Worm (Caenorhabditis elegans) whole organism, L3 larva: Measurements from ENCODE around the gene ama-1.

Experiments
- ZK546.5 ChIP-seq: sonication (generic microtip); optimal IDR thresholded peaks from 2 replicates; lab custom pipeline; 2017; ENCODE audit warnings: missing biosample characterization, missing genetic modification characterization
- aly-2 ChIP-seq: fragments of 150-350 bp; optimal IDR thresholded peaks from 2 replicates; lab custom pipeline; 2014; ENCODE audit warnings: missing biosample characterization, missing genetic modification characterization
- ama-1 ChIP-seq: fragments of 150-350 bp; optimal IDR thresholded peaks from 2 replicates; lab custom pipeline; 2018
- ceh-16 ChIP-seq: sonication (generic microtip); optimal IDR thresholded peaks from 2 replicates; lab custom pipeline; 2017; ENCODE audit warnings: missing biosample characterization, missing genetic modification characterization
- ceh-28 ChIP-seq: fragments of 150-350 bp; optimal IDR thresholded peaks from 2 replicates; lab custom pipeline; 2014; ENCODE audit warnings: missing biosample characterization, missing genetic modification reagents, missing genetic modification characterization
- ceh-82 ChIP-seq: fragments of 150-350 bp; optimal IDR thresholded peaks from 2 replicates; lab custom pipeline; 2014; ENCODE audit warnings: missing biosample characterization, missing genetic modification characterization
- ceh-9 ChIP-seq: sonication (generic microtip); optimal IDR thresholded peaks from 2 replicates; lab custom pipeline; 2018; ENCODE audit warnings: missing biosample characterization, missing genetic modification characterization
- egl-5 ChIP-seq: fragments of 150-350 bp; optimal IDR thresholded peaks from 2 replicates; lab custom pipeline; 2017; ENCODE audit warnings: missing biosample characterization, missing genetic modification reagents, missing genetic modification characterization, inconsistent platforms
- elt-2 ChIP-seq: sonication (generic microtip); optimal IDR thresholded peaks from 2 replicates; lab custom pipeline; 2016; ENCODE audit warnings: missing genetic modification reagents, mild to moderate bottlenecking, missing genetic modification characterization, missing compliant biosample characterization
- elt-3 ChIP-seq, 3 experiments: fragments of 150-350 bp in 1 of 3; sonication (generic microtip) in 2 of 3; optimal IDR thresholded peaks; 2 replicates in 2 of 3; 4 replicates in 1 of 3; lab custom pipeline; 2014 to 2017; ENCODE audit warnings: missing biosample characterization in 3 of 3, missing genetic modification characterization in 3 of 3
- eor-1 ChIP-seq, 2 experiments: fragments of 150-350 bp; optimal IDR thresholded peaks; 2 replicates each; lab custom pipeline; 2014 to 2018; ENCODE audit warnings: missing biosample characterization in 2 of 2, missing genetic modification characterization in 2 of 2
- fkh-10 ChIP-seq: sonication (generic microtip); optimal IDR thresholded peaks from 2 replicates; lab custom pipeline; 2017; ENCODE audit warnings: missing biosample characterization, missing genetic modification reagents, missing genetic modification characterization
- fkh-2 ChIP-seq: fragments of 150-350 bp; optimal IDR thresholded peaks from 2 replicates; lab custom pipeline; 2014; ENCODE audit warnings: missing biosample characterization, missing genetic modification reagents, missing genetic modification characterization
- fos-1 ChIP-seq: fragments of 150-350 bp; optimal IDR thresholded peaks from 2 replicates; lab custom pipeline; 2014; ENCODE audit warnings: missing biosample characterization, missing genetic modification characterization
- lin-39 ChIP-seq: fragments of 150-350 bp; optimal IDR thresholded peaks from 2 replicates; lab custom pipeline; 2018; ENCODE audit warnings: missing biosample characterization, missing genetic modification reagents, missing genetic modification characterization
- mml-1 ChIP-seq: fragments of 150-350 bp; sonication (generic microtip); optimal IDR thresholded peaks from 3 replicates; lab custom pipeline; 2014; ENCODE audit warnings: missing biosample characterization, missing genetic modification characterization
- nfya-1 ChIP-seq: sonication (generic microtip); optimal IDR thresholded peaks from 2 replicates; lab custom pipeline; 2017; ENCODE audit warnings: missing genetic modification characterization, mild to moderate bottlenecking, missing compliant biosample characterization, antibody characterized with exemption, moderate library complexity; ENCODE audit not compliant: insufficient read depth
- nhr-11 ChIP-seq: fragments of 150-350 bp; optimal IDR thresholded peaks from 2 replicates; lab custom pipeline; 2014; ENCODE audit warnings: missing biosample characterization, missing genetic modification characterization
- nhr-237 ChIP-seq: fragments of 150-350 bp; optimal IDR thresholded peaks from 2 replicates; lab custom pipeline; 2014; ENCODE audit warnings: missing biosample characterization, missing genetic modification characterization
- nhr-25 ChIP-seq: sonication (generic microtip); optimal IDR thresholded peaks from 2 replicates; lab custom pipeline; 2017; ENCODE audit warnings: missing biosample characterization, missing genetic modification characterization
- nhr-28 ChIP-seq: fragments of 150-350 bp; optimal IDR thresholded peaks from 2 replicates; lab custom pipeline; 2014; ENCODE audit warnings: missing biosample characterization, missing genetic modification characterization
- nhr-43 ChIP-seq: sonication (generic microtip); optimal IDR thresholded peaks from 2 replicates; lab custom pipeline; 2016; ENCODE audit warnings: mild to moderate bottlenecking, missing genetic modification characterization, missing compliant biosample characterization; ENCODE audit not compliant: poor library complexity, severe bottlenecking
- nhr-67 ChIP-seq: fragments of 150-350 bp; optimal IDR thresholded peaks from 2 replicates; lab custom pipeline; 2014; ENCODE audit warnings: missing biosample characterization, missing genetic modification characterization
- nhr-76 ChIP-seq: fragments of 150-350 bp; sonication (generic microtip); optimal IDR thresholded peaks from 5 replicates; lab custom pipeline; 2014; ENCODE audit warnings: missing biosample characterization, missing genetic modification characterization
- pha-4 ChIP-seq: fragments of 150-350 bp; optimal IDR thresholded peaks from 2 replicates; lab custom pipeline; 2014; ENCODE audit warnings: missing biosample characterization, missing genetic modification reagents, missing genetic modification characterization
- pqm-1 ChIP-seq: fragments of 150-350 bp; optimal IDR thresholded peaks from 2 replicates; lab custom pipeline; 2017; ENCODE audit warnings: missing biosample characterization, missing genetic modification characterization, inconsistent platforms
- snpc-4 ChIP-seq: fragments of 150-350 bp; optimal IDR thresholded peaks from 2 replicates; lab custom pipeline; 2014; ENCODE audit warnings: missing biosample characterization, missing genetic modification characterization
- tbx-2 ChIP-seq: sonication (generic microtip); optimal IDR thresholded peaks from 2 replicates; lab custom pipeline; 2016; ENCODE audit warnings: mild to moderate bottlenecking, missing genetic modification characterization, missing compliant biosample characterization
- unc-62 ChIP-seq: fragments of 150-350 bp; sonication (generic microtip); optimal IDR thresholded peaks from 4 replicates; lab custom pipeline; 2014; ENCODE audit warnings: missing biosample characterization, missing genetic modification reagents, missing genetic modification characterization
- ztf-11 ChIP-seq: fragments of 150-350 bp; optimal IDR thresholded peaks from 2 replicates; lab custom pipeline; 2014; ENCODE audit warnings: missing biosample characterization, missing genetic modification characterization
- ztf-4 ChIP-seq: fragments of 150-350 bp; optimal IDR thresholded peaks from 2 replicates; lab custom pipeline; 2014; ENCODE audit warnings: missing biosample characterization, missing genetic modification characterization

ama-1 gene

ce11 chrIV:4284020-4284419 lies 36.1 kb downstream of the ama-1 start, which contains the start of gene F15E6.6:
Gene F15E6.6, minus strand, starts transcription at chrIV:4284120.
- TF ChIP-seq fkh-2 (tag; lab: Kevin White, UChicago) (no peak), tbx-2 (tag; lab: Kevin White, UChicago) (no peak), ZK546.5 (tag; lab: Kevin White, UChicago) (no peak), eor-1 (tag; optimal IDR thresholded peaks at IDR 0.05; lab: Kevin White, UChicago) (no peak), unc-62 (GFP tag; lab: Kevin White, UChicago) (no peak), nfya-1 (tag; lab: Kevin White, UChicago) (no peak), fos-1 (tag; lab: Kevin White, UChicago) (no peak), mml-1 (tag; lab: Kevin White, UChicago) (no peak), ceh-16 (tag; lab: Kevin White, UChicago) (no peak), snpc-4 (tag; lab: Kevin White, UChicago) (no peak), nhr-11 (tag; lab: Kevin White, UChicago) (no peak)

ce11 chrIV:4284989-4285388 lies 37.1 kb downstream of the ama-1 start:
- TF ChIP-seq ztf-11 (tag; lab: Kevin White, UChicago): no peak
- peak; percentile 48 for TF ChIP-seq pqm-1 (tag; lab: Kevin White, UChicago)
- peak; percentile 64 for TF ChIP-seq elt-2 (tag; lab: Kevin White, UChicago)

ce11 chrIV:4288332-4288731 lies 40.5 kb downstream of the ama-1 start, which contains the start of gene srv-4:
Gene srv-4, minus strand, starts transcription at chrIV:4288432.
- TF ChIP-seq nhr-25 (tag; lab: Kevin White, UChicago) (no peak), pha-4 (tag; lab: Kevin White, UChicago) (no peak), ama-1 (lab: Kevin White, UChicago) (no peak), ZK546.5 (tag; lab: Kevin White, UChicago) (no peak), ztf-11 (tag; lab: Kevin White, UChicago) (no peak), ceh-82 (tag; lab: Kevin White, UChicago) (no peak), fos-1 (tag; lab: Kevin White, UChicago) (no peak), nhr-76 (tag; lab: Kevin White, UChicago) (no peak), ztf-4 (tag; lab: Kevin White, UChicago) (no peak), elt-3 (tag; optimal IDR thresholded peaks at IDR 0.05; lab: Kevin White, UChicago) (no peak), nhr-28 (tag; lab: Kevin White, UChicago) (no peak), nhr-11 (tag; lab: Kevin White, UChicago) (no peak), fkh-10 (no peak), ceh-9 (no peak), aly-2 (tag; lab: Kevin White, UChicago) (no peak)

- no peak for TF ChIP-seq nhr-67 (tag; lab: Kevin White, UChicago)
- no peak for TF ChIP-seq snpc-4 (tag; lab: Kevin White, UChicago)
- no peak for TF ChIP-seq egl-5 (tag; lab: Kevin White, UChicago)
- no peak for TF ChIP-seq tbx-2 (tag; lab: Kevin White, UChicago)
- no peak for TF ChIP-seq elt-2 (tag; lab: Kevin White, UChicago)
- no peak for TF ChIP-seq nhr-237 (tag; lab: Kevin White, UChicago)
- TF ChIP-seq nhr-76 (tag; lab: Kevin White, UChicago): no peak
Measured at ce11 chrIV:4289267-4289666, 41.4 kb downstream of the ama-1 start, which contains the start of gene F15E6.5. Gene F15E6.5, plus strand, starts transcription at chrIV:4289567.

ce11 chrIV:4290472-4290871 lies 42.6 kb downstream of the ama-1 start, which contains the start of gene dct-7:
Gene dct-7, minus strand, starts transcription at chrIV:4290572.
- TF ChIP-seq nhr-43 (tag; lab: Kevin White, UChicago) (peak; percentile 30), lin-39 (no peak), ceh-28 (tag; lab: Kevin White, UChicago) (no peak)
- TF ChIP-seq, all 47 proteins: peak for 1

- TF ChIP-seq nhr-43 (tag; lab: Kevin White, UChicago): no peak
- no peak for TF ChIP-seq ZK546.5 (tag; lab: Kevin White, UChicago)
- TF ChIP-seq ceh-82 (tag; lab: Kevin White, UChicago): no peak
- no peak for TF ChIP-seq fos-1 (tag; lab: Kevin White, UChicago)
Measured at ce11 chrIV:4291174-4291573, 43.3 kb downstream of the ama-1 start, which contains the start of gene F15E6.4. Gene F15E6.4, plus strand, starts transcription at chrIV:4291474.
